Fruit fly (Drosophila melanogaster) whole organism, embryonic: Measurements from ENCODE around the gene orb.

ENCODE experiments used
- Atf-2 ChIP-seq: fragments of 200-800 bp; sonication (Bioruptor generic); optimal IDR thresholded peaks from 2 replicates; lab custom pipeline; 2016; ENCODE audit warnings: missing biosample characterization, missing genetic modification characterization
- Bgb ChIP-seq: fragments of 200-800 bp; sonication (Bioruptor generic); IDR thresholded peaks from 2 replicates; pipeline ENCODE4 v1.3.6; 2022; ENCODE audit warnings: missing biosample characterization, missing genetic modification characterization; ENCODE audit not compliant: partially characterized antibody
- Bteb2 ChIP-seq: fragments of 200-800 bp; sonication (Bioruptor generic); optimal IDR thresholded peaks from 2 replicates; lab custom pipeline; 2016; ENCODE audit warnings: missing biosample characterization, missing genetic modification characterization
- CG10209 ChIP-seq: fragments of 200-800 bp; sonication (Bioruptor generic); optimal IDR thresholded peaks from 3 replicates; lab custom pipeline; 2017; ENCODE audit warnings: missing biosample characterization, mild to moderate bottlenecking, missing genetic modification characterization, missing genetic modification reagents
- CG10565 ChIP-seq: fragments of 200-800 bp; sonication (Bioruptor generic); optimal IDR thresholded peaks from 3 replicates; lab custom pipeline; 2016; ENCODE audit warnings: missing biosample characterization, mild to moderate bottlenecking, missing genetic modification characterization
- CG11560 ChIP-seq: fragments of 200-800 bp; sonication (Bioruptor generic); IDR thresholded peaks from 3 replicates; pipeline ENCODE4 v1.3.6; 2022; ENCODE audit warnings: missing biosample characterization, missing genetic modification characterization
- CG11695 ChIP-seq: fragments of 200-800 bp; sonication (Bioruptor generic); IDR thresholded peaks from 3 replicates; pipeline ENCODE4 v1.3.6; 2022; ENCODE audit warnings: missing biosample characterization, missing genetic modification characterization
- CG14014 ChIP-seq: fragments of 200-800 bp; sonication (Bioruptor generic); IDR thresholded peaks from 2 replicates; pipeline ENCODE4 v1.3.6; 2022; ENCODE audit warnings: missing biosample characterization, missing genetic modification characterization
- CG14965 ChIP-seq: fragments of 200-800 bp; sonication (Bioruptor generic); optimal IDR thresholded peaks from 2 replicates; lab custom pipeline; 2016; ENCODE audit warnings: missing biosample characterization, missing genetic modification characterization, borderline replicate concordance
- CG1529 ChIP-seq: fragments of 200-800 bp; sonication (Bioruptor generic); optimal IDR thresholded peaks from 3 replicates; lab custom pipeline; 2018; ENCODE audit warnings: missing biosample characterization, missing genetic modification characterization
- CG17186 ChIP-seq: fragments of 200-800 bp; sonication (Bioruptor generic); optimal IDR thresholded peaks from 3 replicates; lab custom pipeline; 2017; ENCODE audit warnings: missing biosample characterization, missing genetic modification reagents, missing genetic modification characterization
- CG17328 ChIP-seq: fragments of 200-800 bp; sonication (Bioruptor generic); IDR thresholded peaks from 2 replicates; pipeline ENCODE4 v1.3.6; 2022; ENCODE audit warnings: missing biosample characterization, missing genetic modification characterization
- CG18011 ChIP-seq: fragments of 200-800 bp; sonication (Bioruptor generic); optimal IDR thresholded peaks from 2 replicates; lab custom pipeline; 2017; ENCODE audit warnings: missing biosample characterization, missing genetic modification characterization, mild to moderate bottlenecking, moderate library complexity, missing genotype
- CG2116 ChIP-seq: fragments of 200-800 bp; sonication (Bioruptor generic); optimal IDR thresholded peaks from 3 replicates; lab custom pipeline; 2018; ENCODE audit warnings: missing biosample characterization, mild to moderate bottlenecking, missing genetic modification characterization
- CG33213 ChIP-seq: fragments of 200-800 bp; sonication (Bioruptor generic); optimal IDR thresholded peaks from 3 replicates; lab custom pipeline; 2016; ENCODE audit warnings: missing biosample characterization, missing genetic modification characterization
- CG4617 ChIP-seq: fragments of 200-800 bp; sonication (Bioruptor generic); optimal IDR thresholded peaks from 3 replicates; lab custom pipeline; 2016; ENCODE audit warnings: missing biosample characterization, missing genetic modification characterization, borderline replicate concordance
- CG4707 ChIP-seq: fragments of 200-800 bp; sonication (Bioruptor generic); optimal IDR thresholded peaks from 2 replicates; lab custom pipeline; 2018; ENCODE audit warnings: missing biosample characterization, mild to moderate bottlenecking, missing genetic modification characterization, moderate library complexity
- CG5953 ChIP-seq: fragments of 200-800 bp; sonication (Bioruptor generic); IDR thresholded peaks from 2 replicates; pipeline ENCODE4 v1.3.6; 2022; ENCODE audit warnings: missing biosample characterization, missing genetic modification characterization
- CG7745 ChIP-seq: fragments of 200-800 bp; sonication (Bioruptor generic); optimal IDR thresholded peaks from 2 replicates; lab custom pipeline; 2018; ENCODE audit warnings: missing biosample characterization, mild to moderate bottlenecking, missing genetic modification characterization, moderate library complexity
- CG7839 ChIP-seq: fragments of 200-800 bp; sonication (Bioruptor generic); optimal IDR thresholded peaks from 3 replicates; lab custom pipeline; 2018; ENCODE audit warnings: missing biosample characterization, mild to moderate bottlenecking, missing genetic modification characterization, moderate library complexity
- CG7987 ChIP-seq: fragments of 200-800 bp; sonication (Bioruptor generic); optimal IDR thresholded peaks from 2 replicates; lab custom pipeline; 2018; ENCODE audit warnings: missing biosample characterization, mild to moderate bottlenecking, missing genetic modification characterization, moderate library complexity
- CG8281 ChIP-seq: fragments of 200-800 bp; sonication (Bioruptor generic); optimal IDR thresholded peaks from 2 replicates; lab custom pipeline; 2018; ENCODE audit warnings: missing biosample characterization, mild to moderate bottlenecking, missing genetic modification characterization, moderate library complexity
- Camta ChIP-seq: fragments of 200-800 bp; sonication (Bioruptor generic); optimal IDR thresholded peaks from 2 replicates; lab custom pipeline; 2016; ENCODE audit warnings: missing biosample characterization, missing genetic modification characterization
- Dek ChIP-seq: fragments of 200-800 bp; sonication (Bioruptor generic); optimal IDR thresholded peaks from 3 replicates; lab custom pipeline; 2019; ENCODE audit warnings: missing biosample characterization, mild to moderate bottlenecking, missing genetic modification characterization, moderate library complexity
- Doc3 ChIP-seq: fragments of 200-800 bp; sonication (Bioruptor generic); IDR thresholded peaks from 3 replicates; pipeline ENCODE4 v1.3.6; 2022; ENCODE audit warnings: missing biosample characterization, missing genetic modification characterization; ENCODE audit not compliant: partially characterized antibody
- E2f2 ChIP-seq: fragments of 200-800 bp; sonication (Bioruptor generic); IDR thresholded peaks from 2 replicates; pipeline ENCODE4 v1.3.6; 2022; ENCODE audit warnings: missing biosample characterization, missing genetic modification characterization
- HLH3B ChIP-seq: fragments of 200-800 bp; sonication (Bioruptor generic); IDR thresholded peaks from 2 replicates; pipeline ENCODE4 v1.3.6; 2022; ENCODE audit warnings: missing biosample characterization, missing genetic modification characterization
- NC2β ChIP-seq: fragments of 200-800 bp; sonication (Bioruptor generic); optimal IDR thresholded peaks from 2 replicates; lab custom pipeline; 2016; ENCODE audit warnings: missing biosample characterization, missing genetic modification characterization
- Neu2 ChIP-seq: fragments of 200-800 bp; sonication (Bioruptor generic); optimal IDR thresholded peaks from 3 replicates; lab custom pipeline; 2016; ENCODE audit warnings: missing biosample characterization, missing genetic modification characterization, borderline replicate concordance
- Opbp ChIP-seq: fragments of 200-800 bp; sonication (Bioruptor generic); IDR thresholded peaks from 3 replicates; pipeline ENCODE4 v1.3.6; 2022; ENCODE audit warnings: missing biosample characterization, missing genetic modification characterization; ENCODE audit not compliant: partially characterized antibody
- Ptx1 ChIP-seq: fragments of 200-800 bp; sonication (Bioruptor generic); IDR thresholded peaks from 2 replicates; pipeline ENCODE4 v1.3.6; 2022; ENCODE audit warnings: missing biosample characterization, missing genetic modification characterization
- Six4 ChIP-seq: fragments of 200-800 bp; sonication (Bioruptor generic); optimal IDR thresholded peaks from 2 replicates; lab custom pipeline; 2016; ENCODE audit warnings: missing biosample characterization, missing genetic modification characterization
- TFAM ChIP-seq: fragments of 200-800 bp; sonication (Bioruptor generic); optimal IDR thresholded peaks from 2 replicates; lab custom pipeline; 2017; ENCODE audit warnings: missing biosample characterization, missing genetic modification characterization, inconsistent platforms
- Tbp ChIP-seq: fragments of >200 bp; optimal IDR thresholded peaks from 2 replicates; lab custom pipeline; 2018; ENCODE audit warnings: missing biosample characterization, missing genetic modification characterization
- ara ChIP-seq: fragments of 200-800 bp; sonication (Bioruptor generic); IDR thresholded peaks from 2 replicates; pipeline ENCODE4 v1.3.6; 2022; ENCODE audit warnings: missing biosample characterization, missing genetic modification characterization
- btn ChIP-seq: fragments of 200-800 bp; sonication (Bioruptor generic); optimal IDR thresholded peaks from 2 replicates; lab custom pipeline; 2016; ENCODE audit warnings: missing biosample characterization, missing genetic modification characterization
- crc ChIP-seq: fragments of 200-800 bp; sonication (Bioruptor generic); optimal IDR thresholded peaks from 2 replicates; lab custom pipeline; 2016; ENCODE audit warnings: missing biosample characterization, missing genetic modification characterization
- dati ChIP-seq: fragments of 200-800 bp; sonication (Bioruptor generic); IDR thresholded peaks from 2 replicates; pipeline ENCODE4 v1.3.6; 2022; ENCODE audit warnings: missing biosample characterization, missing genetic modification characterization
- dimm ChIP-seq: fragments of 200-800 bp; sonication (Bioruptor generic); IDR thresholded peaks from 2 replicates; pipeline ENCODE4 v1.3.6; 2022; ENCODE audit warnings: missing biosample characterization, missing genetic modification characterization
- hkb ChIP-seq, 2 experiments: fragments of 200-800 bp in 1 of 2; fragments of >200 bp in 1 of 2; sonication (Bioruptor generic) in 1 of 2; IDR thresholded peaks in 1 of 2; optimal IDR thresholded peaks in 1 of 2; 2 replicates each; pipeline versions ENCODE4 v1.3.6 to Lab custom; 2017 to 2022; ENCODE audit warnings: missing biosample characterization in 1 of 2, missing genetic modification characterization in 1 of 2
- knrl ChIP-seq: fragments of 200-800 bp; sonication (Bioruptor generic); IDR thresholded peaks from 3 replicates; pipeline ENCODE4 v1.3.6; 2022; ENCODE audit warnings: missing biosample characterization, missing genetic modification characterization; ENCODE audit not compliant: partially characterized antibody
- mam ChIP-seq: fragments of 200-800 bp; sonication (Bioruptor generic); optimal IDR thresholded peaks from 3 replicates; lab custom pipeline; 2016; ENCODE audit warnings: missing biosample characterization, missing genetic modification characterization
- otp ChIP-seq: fragments of 200-800 bp; sonication (Bioruptor generic); IDR thresholded peaks from 3 replicates; pipeline ENCODE4, ENCODE4 v1.3.6; 2022; ENCODE audit warnings: missing biosample characterization, missing genetic modification characterization
- p53 ChIP-seq: fragments of 200-800 bp; sonication (Bioruptor generic); optimal IDR thresholded peaks from 2 replicates; lab custom pipeline; 2016; ENCODE audit warnings: missing biosample characterization, missing genetic modification characterization
- pho ChIP-seq: fragments of 200-800 bp; sonication (Bioruptor generic); optimal IDR thresholded peaks from 2 replicates; lab custom pipeline; 2016; ENCODE audit warnings: missing biosample characterization, missing genetic modification characterization
- phol ChIP-seq: fragments of 200-800 bp; sonication (Bioruptor generic); optimal IDR thresholded peaks from 3 replicates; lab custom pipeline; 2018; ENCODE audit warnings: missing biosample characterization, mild to moderate bottlenecking, missing genetic modification characterization, moderate library complexity
- ro ChIP-seq: fragments of 200-800 bp; sonication (Bioruptor generic); IDR thresholded peaks from 2 replicates; pipeline ENCODE4 v1.3.6; 2022; ENCODE audit warnings: missing biosample characterization, missing genetic modification characterization
- run ChIP-seq: fragments of 200-800 bp; sonication (Bioruptor generic); optimal IDR thresholded peaks from 3 replicates; lab custom pipeline; 2018; ENCODE audit warnings: missing biosample characterization, mild to moderate bottlenecking, missing genetic modification characterization
- tio ChIP-seq: fragments of 200-800 bp; sonication (Bioruptor generic); optimal IDR thresholded peaks from 2 replicates; lab custom pipeline; 2017; ENCODE audit warnings: missing biosample characterization, missing genetic modification characterization, inconsistent platforms
- vvl ChIP-seq: fragments of 200-800 bp; sonication (Bioruptor generic); IDR thresholded peaks from 2 replicates; pipeline ENCODE4 v1.3.6; 2022; ENCODE audit warnings: missing biosample characterization, missing genetic modification characterization
- z ChIP-seq: fragments of 200-800 bp; sonication (Bioruptor generic); IDR thresholded peaks from 3 replicates; pipeline ENCODE4 v1.3.6; 2022; ENCODE audit warnings: missing biosample characterization, missing genetic modification characterization

orb gene

DNA sequence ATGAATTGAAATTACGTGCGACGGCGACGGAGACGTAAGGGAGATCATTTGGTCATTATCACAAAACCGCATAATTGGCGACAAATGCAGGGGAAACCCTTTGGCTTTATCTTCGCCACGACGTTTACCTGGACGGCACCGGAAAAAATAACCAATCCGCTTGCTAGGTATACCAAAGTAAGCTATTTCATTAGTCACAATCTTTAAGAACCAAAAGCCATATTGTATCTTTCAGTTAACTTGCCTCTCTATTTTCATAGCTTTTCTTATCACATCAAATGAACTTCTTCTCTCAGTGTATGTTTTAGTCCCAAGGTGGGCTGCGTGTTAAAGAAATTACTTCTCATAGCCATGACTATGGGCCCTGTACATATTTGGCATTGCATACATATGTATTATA, 35.0 kb upstream of the orb start (continued):
- TF ChIP-seq Neu2 (GFP tag; lab: Kevin White, UChicago) (no peak), Dek (tag; lab: Kevin White, UChicago) (no peak), CG10565 (GFP tag; lab: Kevin White, UChicago) (no peak), Opbp (GFP tag; lab: Robert Waterston, UW) (no peak), CG8281 (tag; lab: Kevin White, UChicago) (no peak), crc (GFP tag; lab: Kevin White, UChicago) (no peak), CG10209 (GFP tag; lab: Kevin White, UChicago) (no peak), CG14014 (GFP tag; lab: Robert Waterston, UW) (no peak), vvl (GFP tag; lab: Robert Waterston, UW) (peak; percentile 42), Ptx1 (GFP tag; lab: Robert Waterston, UW) (peak; percentile 48; the same call in 1 of the 2 replicates), CG4707 (no peak), Six4 (no peak), Doc3 (GFP tag; lab: Robert Waterston, UW) (no peak), CG33213 (GFP tag; lab: Kevin White, UChicago) (no peak), run (no peak), p53 (GFP tag; lab: Kevin White, UChicago) (no peak), pho (GFP tag; lab: Kevin White, UChicago) (no peak), CG11695 (GFP tag; lab: Robert Waterston, UW) (no peak), CG7745 (tag; lab: Kevin White, UChicago) (no peak), Bteb2 (no peak), hkb (optimal IDR thresholded peaks at IDR 0.05; lab: Kevin White, UChicago) (no peak), hkb (GFP tag; IDR thresholded peaks at IDR 0.05; lab: Robert Waterston, UW) (no peak), CG4617 (GFP tag; lab: Kevin White, UChicago) (no peak), CG11560 (no peak), CG17328 (GFP tag; lab: Robert Waterston, UW) (peak; percentile 38; the same call in 1 of the 2 replicates), dati (GFP tag; lab: Robert Waterston, UW) (no peak), phol (tag; lab: Kevin White, UChicago) (peak; percentile 10), CG2116 (GFP tag; lab: Kevin White, UChicago) (no peak), HLH3B (GFP tag; lab: Robert Waterston, UW) (no peak), CG7987 (GFP tag; lab: Kevin White, UChicago) (no peak), TFAM (GFP tag; lab: Kevin White, UChicago) (no peak), NC2β (GFP tag; lab: Kevin White, UChicago) (no peak), otp (GFP tag; lab: Robert Waterston, UW) (no peak), mam (GFP tag; lab: Kevin White, UChicago) (no peak), CG17186 (GFP tag; lab: Kevin White, UChicago) (no peak), CG5953 (GFP tag; lab: Robert Waterston, UW) (no peak), CG14965 (GFP tag; lab: Kevin White, UChicago) (no peak), tio (GFP tag; lab: Kevin White, UChicago) (no peak), Atf-2 (GFP tag; lab: Kevin White, UChicago) (no peak), CG1529 (GFP tag; lab: Kevin White, UChicago) (no peak), Camta (GFP tag; lab: Kevin White, UChicago) (no peak), ro (no peak), CG7839 (peak; percentile 29), E2f2 (0 out of 2 replicates have a peak, but pooled peaks have one; percentile 23), Bgb (no peak), dimm (GFP tag; lab: Robert Waterston, UW) (no peak), btn (GFP tag; lab: Kevin White, UChicago) (no peak), CG18011 (GFP tag; lab: Kevin White, UChicago) (no peak), z (GFP tag; lab: Robert Waterston, UW) (no peak), ara (GFP tag; lab: Robert Waterston, UW) (0 out of 2 replicates have a peak, but pooled peaks have one; percentile 29), Tbp (no peak), knrl (GFP tag; lab: Robert Waterston, UW) (no peak)
